Worm (Caenorhabditis elegans): ENCODE measurements around the gene C12D8.9.

Gene C12D8.9

ce11 chrV:10276038-10276437, 33.0 kb upstream of the C12D8.9 start:
- no peak for TF ChIP-seq chd-7 (tag; optimal IDR thresholded peaks at IDR 0.05)
- TF ChIP-seq Y56A3A.18 (GFP tag; IDR thresholded peaks at IDR 0.05), result no peak

ce11 chrV:10275619-10276018, 32.6 kb upstream of the C12D8.9 start, which contains the start of gene Y22F5A.11:
Gene Y22F5A.11, minus strand, starts transcription at chrV:10275646.
- TF ChIP-seq snpc-4 (GFP tag; optimal IDR thresholded peaks at IDR 0.05), result no peak
- TF ChIP-seq snpc-4 (tag; optimal IDR thresholded peaks at IDR 0.05), result peak in 2 of 4 experiments; percentile 2 to 68
- no peak for TF ChIP-seq egl-18 (GFP tag; IDR thresholded peaks at IDR 0.05)

ce11 chrV:10273837-10274236, 30.8 kb upstream of the C12D8.9 start:
- TF ChIP-seq xnd-1 (tag; optimal IDR thresholded peaks at IDR 0.05) (no peak), lag-1 (GFP tag; IDR thresholded peaks at IDR 0.05) (no peak), ztf-18 (tag; optimal IDR thresholded peaks at IDR 0.05) (no peak), dpl-1 (GFP tag; optimal IDR thresholded peaks at IDR 0.05) (no peak), tbp1 (GFP tag; optimal IDR thresholded peaks at IDR 0.05) (no peak), attf-5 (GFP tag; optimal IDR thresholded peaks at IDR 0.05) (peak; percentile 0), nhr-80 (tag; optimal IDR thresholded peaks at IDR 0.05) (no peak), cebp-1 (GFP tag; IDR thresholded peaks at IDR 0.05) (0 out of 2 replicates have a peak, but pooled peaks have one; percentile 3), cebp-1 (tag; optimal IDR thresholded peaks at IDR 0.05) (peak; percentile 18), K12H6.12 (tag; optimal IDR thresholded peaks at IDR 0.05) (peak; percentile 26), lin-35 (GFP tag; optimal IDR thresholded peaks at IDR 0.05) (peak in 1 of 3 experiments; percentile 45), lin-40 (tag; optimal IDR thresholded peaks at IDR 0.05) (peak; percentile 39)

DNA sequence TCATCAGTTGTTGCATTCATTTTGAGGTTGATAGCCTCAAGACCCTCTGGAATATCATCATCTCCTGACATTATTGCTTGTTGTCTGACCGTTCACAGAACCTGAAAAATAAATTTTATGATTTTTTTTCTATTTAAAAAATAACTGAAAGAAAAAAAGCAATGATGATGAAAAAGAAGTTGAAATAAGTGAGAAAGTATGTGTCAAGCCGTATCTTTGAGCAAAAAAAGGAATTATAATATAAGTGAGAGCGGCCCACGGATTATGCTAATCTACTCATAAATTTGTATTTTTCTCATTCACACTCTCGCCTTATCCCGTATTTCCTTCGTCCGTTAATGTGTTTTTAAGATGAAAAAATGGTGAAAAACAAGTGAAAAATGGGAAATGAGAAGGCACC, 27.2 kb upstream of the C12D8.9 start, which contains the start of gene ric-4:
Gene ric-4, minus strand, starts transcription at position 101 of the 400 bp plus-strand sequence.
- TF ChIP-seq snpc-1.1 (tag; optimal IDR thresholded peaks at IDR 0.05; ENCODE audit: insufficient read depth) (no peak), mxl-1 (tag; optimal IDR thresholded peaks at IDR 0.05) (no peak), nfya-1 (tag; optimal IDR thresholded peaks at IDR 0.05; ENCODE audit: borderline replicate concordance, insufficient read depth) (no peak), lin-35 (GFP tag; optimal IDR thresholded peaks at IDR 0.05) (no peak), F49E8.2 (tag; optimal IDR thresholded peaks at IDR 0.05; ENCODE audit: insufficient read depth) (no peak), lsl-1 (GFP tag; optimal IDR thresholded peaks at IDR 0.05) (no peak), Y53G8AR.9 (GFP tag; conservative IDR thresholded peaks at IDR 0.05) (no peak), unc-62 (GFP tag; optimal IDR thresholded peaks at IDR 0.05) (no peak)

- TF ChIP-seq akir-1 (GFP tag; optimal IDR thresholded peaks at IDR 0.05) (no peak), bed-1 (GFP tag; IDR thresholded peaks at IDR 0.05) (no peak), T26A5.8 (tag; optimal IDR thresholded peaks at IDR 0.05) (no peak), aptf-3 (GFP tag; IDR thresholded peaks at IDR 0.05) (no peak), Y56A3A.18 (GFP tag; IDR thresholded peaks at IDR 0.05) (no peak), rcor-1 (GFP tag; IDR thresholded peaks at IDR 0.05) (no peak), let-607 (tag; optimal IDR thresholded peaks at IDR 0.05) (no peak), ztf-26 (tag; optimal IDR thresholded peaks at IDR 0.05) (no peak), madf-3 (GFP tag; IDR thresholded peaks at IDR 0.05) (no peak), ceh-100 (GFP tag; IDR thresholded peaks at IDR 0.05) (no peak), efl-1 (GFP tag; optimal IDR thresholded peaks at IDR 0.05) (no peak), egrh-3 (GFP tag; IDR thresholded peaks at IDR 0.05) (no peak), ceh-79 (tag; optimal IDR thresholded peaks at IDR 0.05) (no peak), madf-6 (GFP tag; IDR thresholded peaks at IDR 0.05) (no peak), B0035.1 (tag; optimal IDR thresholded peaks at IDR 0.05) (no peak), F39B2.1 (GFP tag; IDR thresholded peaks at IDR 0.05) (no peak)
These were observed 23.0 kb upstream of the C12D8.9 start for ce11 chrV:10266050-10266449.

All from whole organism, young adult.